ENCODE assay signal across 2 fruit fly cellular contexts in genomic region chr2L:18919474-18919873, dm6.
TF ChIP-seq lines count a peak whose summit lies in the region.

No protein-coding gene starts in this region.

- TF ChIP-seq CTCF in whole organism, embryonic (GFP tag; optimal IDR thresholded peaks at IDR 0.05; lab: Kevin White, UChicago) = no peak

TF ChIP-seq in whole organism, embryonic, 481 proteins besides CTCF, POLR2A, EP300 and RAD21 (continues in another document):
- TF ChIP-seq CG9215 (GFP tag; IDR thresholded peaks at IDR 0.05; lab: Robert Waterston, UW) (no peak), CG9727 (GFP tag; optimal IDR thresholded peaks at IDR 0.05; lab: Kevin White, UChicago) (peak; percentile 28), CG17829 (tag; optimal IDR thresholded peaks at IDR 0.05; lab: Kevin White, UChicago) (peak; percentile 65), az2 (GFP tag; optimal IDR thresholded peaks at IDR 0.05; lab: Kevin White, UChicago) (no peak), bigmax (GFP tag; optimal IDR thresholded peaks at IDR 0.05; lab: Kevin White, UChicago) (no peak), dmrt99B (tag; optimal IDR thresholded peaks at IDR 0.05; lab: Kevin White, UChicago) (peak; percentile 35), CG10654 (GFP tag; optimal IDR thresholded peaks at IDR 0.05; lab: Kevin White, UChicago) (no peak), CG8388 (GFP tag; optimal IDR thresholded peaks at IDR 0.05; lab: Kevin White, UChicago) (peak; percentile 3), CG17361 (GFP tag; IDR thresholded peaks at IDR 0.05; lab: Robert Waterston, UW) (peak; percentile 70; the same call in 2 of the 3 replicates), grn (GFP tag; optimal IDR thresholded peaks at IDR 0.05; lab: Kevin White, UChicago) (no peak), CG10209 (GFP tag; optimal IDR thresholded peaks at IDR 0.05; lab: Kevin White, UChicago) (no peak), nmo (GFP tag; optimal IDR thresholded peaks at IDR 0.05; lab: Kevin White, UChicago) (peak; percentile 35), NC2α (GFP tag; optimal IDR thresholded peaks at IDR 0.05; lab: Kevin White, UChicago) (no peak), CG4854 (GFP tag; optimal IDR thresholded peaks at IDR 0.05; lab: Kevin White, UChicago) (no peak), phol (tag; optimal IDR thresholded peaks at IDR 0.05; lab: Kevin White, UChicago) (peak; percentile 43), CG6254 (GFP tag; optimal IDR thresholded peaks at IDR 0.05; lab: Kevin White, UChicago) (peak; percentile 28), CG11504 (tag; optimal IDR thresholded peaks at IDR 0.05; lab: Kevin White, UChicago) (peak; percentile 62), gce (GFP tag; IDR thresholded peaks at IDR 0.05; lab: Robert Waterston, UW) (no peak), CG2678 (tag; optimal IDR thresholded peaks at IDR 0.05; lab: Kevin White, UChicago) (peak; percentile 52), Xrp1 (GFP tag; IDR thresholded peaks at IDR 0.05; lab: Robert Waterston, UW) (peak; percentile 53; the same call in 1 of the 2 replicates), cg (GFP tag; optimal IDR thresholded peaks at IDR 0.05; lab: Kevin White, UChicago) (no peak), kah (GFP tag; optimal IDR thresholded peaks at IDR 0.05; lab: Kevin White, UChicago) (no peak), Hmx (GFP tag; optimal IDR thresholded peaks at IDR 0.05; lab: Kevin White, UChicago) (no peak), CG15696 (tag; optimal IDR thresholded peaks at IDR 0.05; lab: Kevin White, UChicago) (no peak), CG2712 (tag; optimal IDR thresholded peaks at IDR 0.05; lab: Kevin White, UChicago) (peak; percentile 79), CG14710 (tag; optimal IDR thresholded peaks at IDR 0.05; lab: Kevin White, UChicago) (peak; percentile 51), ERR (GFP tag; optimal IDR thresholded peaks at IDR 0.05; lab: Kevin White, UChicago) (no peak), CG15601 (tag; optimal IDR thresholded peaks at IDR 0.05; lab: Kevin White, UChicago) (peak; percentile 13), Blimp-1 (GFP tag; optimal IDR thresholded peaks at IDR 0.05; lab: Kevin White, UChicago) (peak; percentile 62), CG10267 (tag; optimal IDR thresholded peaks at IDR 0.05; lab: Kevin White, UChicago) (peak; percentile 36), CG11093 (GFP tag; IDR thresholded peaks at IDR 0.05; lab: Robert Waterston, UW) (no peak), da (GFP tag; optimal IDR thresholded peaks at IDR 0.05; lab: Kevin White, UChicago) (no peak), Spps (tag; optimal IDR thresholded peaks at IDR 0.05; lab: Kevin White, UChicago) (peak; percentile 23), CG9932 (GFP tag; IDR thresholded peaks at IDR 0.05; lab: Robert Waterston, UW) (no peak), shn (GFP tag; optimal IDR thresholded peaks at IDR 0.05; lab: Kevin White, UChicago) (no peak), D19A (tag; optimal IDR thresholded peaks at IDR 0.05; lab: Kevin White, UChicago) (peak; percentile 18), wek (GFP tag; optimal IDR thresholded peaks at IDR 0.05; lab: Kevin White, UChicago) (no peak), Hr78 (GFP tag; optimal IDR thresholded peaks at IDR 0.05; lab: Kevin White, UChicago) (peak in 1 of 2 experiments; percentile 21), D (optimal IDR thresholded peaks at IDR 0.05; lab: Kevin White, UChicago) (no peak), D (GFP tag; optimal IDR thresholded peaks at IDR 0.05; lab: Kevin White, UChicago) (no peak), CG31441 (GFP tag; IDR thresholded peaks at IDR 0.05; lab: Robert Waterston, UW) (peak; percentile 73), Sox100B (GFP tag; optimal IDR thresholded peaks at IDR 0.05; lab: Kevin White, UChicago) (peak; percentile 14), Nf-YC (tag; optimal IDR thresholded peaks at IDR 0.05; lab: Kevin White, UChicago) (no peak), CG18262 (tag; optimal IDR thresholded peaks at IDR 0.05; lab: Kevin White, UChicago) (peak; percentile 77), HHEX (GFP tag; optimal IDR thresholded peaks at IDR 0.05; lab: Kevin White, UChicago) (no peak), CG10979 (tag; optimal IDR thresholded peaks at IDR 0.05; lab: Kevin White, UChicago) (peak; percentile 51), sens (GFP tag; lab: Kevin White, UChicago) (peak; percentile 47)

TF ChIP-seq in whole organism, pupa, 21 proteins besides CTCF, POLR2A, EP300 and RAD21:
- peak; percentile 36 for TF ChIP-seq CG14655 (GFP tag; optimal IDR thresholded peaks at IDR 0.05; lab: Kevin White, UChicago)
- TF ChIP-seq fd96Ca (GFP tag; IDR thresholded peaks at IDR 0.05; lab: Robert Waterston, UW) = no peak
